Worm (Caenorhabditis elegans): ENCODE measurements around the gene unc-18.

DNA sequence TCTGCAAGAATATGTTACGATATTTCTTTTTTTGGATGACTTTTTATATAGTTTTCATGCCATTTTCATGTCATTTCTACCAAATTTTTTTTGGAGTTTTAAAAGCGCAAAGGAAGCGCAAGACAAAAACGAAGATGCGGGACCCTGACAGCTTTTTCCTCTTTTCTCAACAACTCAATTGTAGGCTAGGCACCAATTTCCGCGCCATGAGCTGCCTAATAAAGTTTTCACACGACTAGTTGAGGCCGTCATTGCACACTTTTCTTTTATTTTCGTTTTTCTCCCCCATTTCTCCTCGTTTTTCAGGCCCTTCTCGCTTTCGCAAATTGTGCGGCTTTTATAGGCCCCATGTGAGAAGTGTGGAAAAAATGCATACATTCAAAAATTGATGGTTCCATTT lies 2.9 kb upstream of the unc-18 start:
- no peak for TF ChIP-seq mes-2 (tag; optimal IDR thresholded peaks at IDR 0.05; ENCODE audit: poor library complexity, severe bottlenecking)
- TF ChIP-seq ZK337.2 (GFP tag; IDR thresholded peaks at IDR 0.05) = no peak
- TF ChIP-seq jun-1 (tag; optimal IDR thresholded peaks at IDR 0.05) = no peak
- TF ChIP-seq ZK546.5 (tag; optimal IDR thresholded peaks at IDR 0.05) = no peak
- TF ChIP-seq unc-62 (GFP tag; optimal IDR thresholded peaks at IDR 0.05 in 1 of 2) = no peak
- no peak for TF ChIP-seq unc-62 (tag; optimal IDR thresholded peaks at IDR 0.05)
- TF ChIP-seq saeg-2 (GFP tag; IDR thresholded peaks at IDR 0.05) = no peak
- no peak for TF ChIP-seq set-16 (GFP tag; IDR thresholded peaks at IDR 0.05)
- TF ChIP-seq lsy-2 (tag; optimal IDR thresholded peaks at IDR 0.05) = no peak
